Fruit fly (Drosophila melanogaster) whole organism, wandering third instar larva: ENCODE measurements around the gene CG15506.
A peak's percentile ranks its signal among the peaks of the same experiment; 100 is the strongest.

Experiments used
- Abd-B ChIP-seq: fragments of >200 bp; optimal IDR thresholded peaks from 2 replicates; lab custom pipeline; 2017; ENCODE audit warnings: missing biosample characterization, missing genetic modification characterization
- CG32264 ChIP-seq: fragments of 200-800 bp; sonication (Bioruptor generic); optimal IDR thresholded peaks from 2 replicates; lab custom pipeline; 2016; ENCODE audit warnings: missing biosample characterization, missing genetic modification characterization
- Dif ChIP-seq: fragments of 200-275, 200-300 bp; sonication (Bioruptor generic); optimal IDR thresholded peaks from 2 replicates; lab custom pipeline; 2018; ENCODE audit warnings: missing biosample characterization, missing genetic modification characterization; ENCODE audit not compliant: partially characterized antibody
- GATAd ChIP-seq: sonication (Bioruptor generic); optimal IDR thresholded peaks from 2 replicates; lab custom pipeline; 2016; ENCODE audit warnings: missing biosample characterization, missing genetic modification characterization
- HLH106 ChIP-seq: fragments of 200-800 bp; optimal IDR thresholded peaks from 3 replicates; lab custom pipeline; 2019; ENCODE audit warnings: missing biosample characterization, mild to moderate bottlenecking, missing genetic modification characterization, moderate library complexity
- Hnf4 ChIP-seq: fragments of 200-800 bp; sonication (Bioruptor generic); optimal IDR thresholded peaks from 2 replicates; lab custom pipeline; 2016; ENCODE audit warnings: missing biosample characterization, mild to moderate bottlenecking, missing genetic modification characterization
- Hr78 ChIP-seq: fragments of >200 bp; optimal IDR thresholded peaks from 2 replicates; lab custom pipeline; 2017; ENCODE audit warnings: missing biosample characterization, missing genetic modification characterization
- Myc ChIP-seq: fragments of >200 bp; optimal IDR thresholded peaks from 2 replicates; lab custom pipeline; 2017
- N ChIP-seq: fragments of >200 bp; optimal IDR thresholded peaks from 2 replicates; lab custom pipeline; 2018; ENCODE audit warnings: missing biosample characterization, missing external identifiers, missing genetic modification characterization
- OdsH ChIP-seq: fragments of 200-800 bp; sonication (Bioruptor generic); optimal IDR thresholded peaks from 2 replicates; lab custom pipeline; 2016; ENCODE audit warnings: missing biosample characterization, mild to moderate bottlenecking, missing genetic modification characterization
- Rel ChIP-seq, 2 experiments: fragments of 200-800 bp; sonication (Bioruptor generic) in 1 of 2; optimal IDR thresholded peaks; 2 replicates in 1 of 2; 3 replicates in 1 of 2; lab custom pipeline; 2016 to 2019; ENCODE audit warnings: mild to moderate bottlenecking in 2 of 2, missing biosample characterization in 2 of 2, missing genetic modification characterization in 2 of 2, moderate library complexity in 1 of 2
- Sp1 ChIP-seq: fragments of 200-800 bp; sonication (Bioruptor generic); optimal IDR thresholded peaks from 3 replicates; lab custom pipeline; 2019; ENCODE audit warnings: missing biosample characterization, mild to moderate bottlenecking, missing genetic modification characterization, moderate library complexity
- Vsx2 ChIP-seq: fragments of 200-300, 225-300 bp; sonication (Bioruptor generic); optimal IDR thresholded peaks from 2 replicates; lab custom pipeline; 2018; ENCODE audit warnings: missing biosample characterization, missing genetic modification characterization; ENCODE audit not compliant: partially characterized antibody
- br ChIP-seq: fragments of 200-800 bp; sonication (Bioruptor generic); optimal IDR thresholded peaks from 2 replicates; lab custom pipeline; 2016; ENCODE audit warnings: missing biosample characterization, missing genetic modification characterization
- brk ChIP-seq: fragments of 200-800 bp; sonication (Bioruptor generic); optimal IDR thresholded peaks from 2 replicates; lab custom pipeline; 2016; ENCODE audit warnings: missing biosample characterization, mild to moderate bottlenecking, missing genetic modification characterization
- dl ChIP-seq, 2 experiments: fragments of 175-275, 200-275 bp in 1 of 2; fragments of 200-275 bp in 1 of 2; sonication (Bioruptor generic); optimal IDR thresholded peaks; lab custom pipeline; 2018; ENCODE audit warnings: mild to moderate bottlenecking in 2 of 2, missing biosample characterization in 2 of 2, missing genetic modification characterization in 2 of 2, moderate library complexity in 2 of 2; ENCODE audit not compliant: partially characterized antibody in 2 of 2, insufficient read depth in 1 of 2
- dmrt93B ChIP-seq: fragments of 200-800 bp; sonication (Bioruptor generic); optimal IDR thresholded peaks from 2 replicates; lab custom pipeline; 2018; ENCODE audit warnings: missing biosample characterization, mild to moderate bottlenecking, missing genetic modification characterization
- dsf ChIP-seq: sonication (Bioruptor generic); optimal IDR thresholded peaks from 2 replicates; lab custom pipeline; 2016; ENCODE audit warnings: missing biosample characterization, missing genetic modification characterization, borderline replicate concordance
- ey ChIP-seq: fragments of 200-800 bp; sonication (Bioruptor generic); optimal IDR thresholded peaks from 2 replicates; lab custom pipeline; 2016; ENCODE audit warnings: missing biosample characterization, missing genetic modification characterization
- foxo ChIP-seq, 2 experiments: fragments of 200-800 bp; sonication (Bioruptor generic); optimal IDR thresholded peaks; 2 replicates in 1 of 2; 3 replicates in 1 of 2; lab custom pipeline; 2016 to 2017; ENCODE audit warnings: missing biosample characterization in 2 of 2, missing genetic modification characterization in 2 of 2
- fru ChIP-seq: fragments of 200-800 bp; sonication (Bioruptor generic); optimal IDR thresholded peaks from 3 replicates; lab custom pipeline; 2016; ENCODE audit warnings: missing biosample characterization, mild to moderate bottlenecking, missing genetic modification characterization
- h ChIP-seq: fragments of 200-800 bp; sonication (Bioruptor generic); optimal IDR thresholded peaks from 3 replicates; lab custom pipeline; 2016; ENCODE audit warnings: missing biosample characterization, mild to moderate bottlenecking, missing genetic modification characterization
- jim ChIP-seq: fragments of 175-275, 200-325 bp; sonication (Bioruptor generic); optimal IDR thresholded peaks from 2 replicates; lab custom pipeline; 2016; ENCODE audit warnings: missing biosample characterization, mild to moderate bottlenecking, missing genetic modification characterization
- lola ChIP-seq: fragments of >200 bp; optimal IDR thresholded peaks from 2 replicates; lab custom pipeline; 2017; ENCODE audit warnings: missing biosample characterization, missing genetic modification characterization
- psq ChIP-seq: fragments of 200-800 bp; sonication (Bioruptor generic); optimal IDR thresholded peaks from 3 replicates; lab custom pipeline; 2017; ENCODE audit warnings: missing biosample characterization, mild to moderate bottlenecking, missing genetic modification characterization, moderate library complexity
- sage ChIP-seq: fragments of 200-800 bp; sonication (Bioruptor generic); optimal IDR thresholded peaks from 2 replicates; lab custom pipeline; 2016; ENCODE audit warnings: missing biosample characterization, mild to moderate bottlenecking, missing genetic modification characterization
- sv ChIP-seq: fragments of 200-800 bp; sonication (Bioruptor generic); optimal IDR thresholded peaks from 3 replicates; lab custom pipeline; 2016; ENCODE audit warnings: missing biosample characterization, missing genetic modification characterization
- tai ChIP-seq: sonication (Bioruptor generic); optimal IDR thresholded peaks from 2 replicates; lab custom pipeline; 2016; ENCODE audit warnings: missing biosample characterization, missing genetic modification characterization
- usp ChIP-seq: fragments of >200 bp; optimal IDR thresholded peaks from 2 replicates; lab custom pipeline; 2017; ENCODE audit warnings: missing biosample characterization, missing genetic modification characterization
- woc ChIP-seq: sonication (Bioruptor generic); optimal IDR thresholded peaks from 2 replicates; lab custom pipeline; 2016; ENCODE audit warnings: missing biosample characterization, mild to moderate bottlenecking, missing genetic modification characterization

The CG15506 gene

dm6 chr3R:29701739-29702138, 16.7 kb upstream of the CG15506 start:
- TF ChIP-seq Hnf4 (GFP tag; lab: Kevin White, UChicago) (no peak), Abd-B (GFP tag; lab: Kevin White, UChicago) (no peak)
- TF ChIP-seq, all 38 proteins: peak for 0

- TF ChIP-seq OdsH (no peak), Hr78 (no peak), usp (no peak), sage (GFP tag; lab: Kevin White, UChicago) (no peak), jim (no peak), N (GFP tag; lab: Kevin White, UChicago) (no peak), br (GFP tag; lab: Kevin White, UChicago) (peak; percentile 30), dmrt93B (no peak), brk (GFP tag; lab: Kevin White, UChicago) (no peak), Hnf4 (GFP tag; lab: Kevin White, UChicago) (no peak), foxo (GFP tag; optimal IDR thresholded peaks at IDR 0.05; lab: Kevin White, UChicago) (peak in 1 of 2 experiments; percentile 50), Rel (GFP tag; optimal IDR thresholded peaks at IDR 0.05; lab: Kevin White, UChicago) (no peak), Rel (tag; optimal IDR thresholded peaks at IDR 0.05; lab: Kevin White, UChicago) (no peak), woc (GFP tag; lab: Kevin White, UChicago) (no peak), HLH106 (tag; lab: Kevin White, UChicago) (peak; percentile 45), dl (GFP tag; optimal IDR thresholded peaks at IDR 0.05; lab: Kevin White, UChicago; ENCODE audit: insufficient read depth in 1 of 2, partially characterized antibody in 2 of 2) (no peak), fru (GFP tag; lab: Kevin White, UChicago) (peak; percentile 47), sv (no peak), dsf (GFP tag; lab: Kevin White, UChicago) (no peak), ey (GFP tag; lab: Kevin White, UChicago) (peak; percentile 34), Myc (lab: Kevin White, UChicago) (no peak), tai (GFP tag; lab: Kevin White, UChicago) (no peak), Abd-B (GFP tag; lab: Kevin White, UChicago) (no peak), Vsx2 (no peak), CG32264 (GFP tag; lab: Kevin White, UChicago) (no peak), h (peak; percentile 61)
These were observed 13.9 kb upstream of the CG15506 start for dm6 chr3R:29704557-29704956.

- TF ChIP-seq N (GFP tag; lab: Kevin White, UChicago), result no peak
- peak in 1 of 2 experiments; percentile 6 for TF ChIP-seq foxo (GFP tag; optimal IDR thresholded peaks at IDR 0.05; lab: Kevin White, UChicago)
- TF ChIP-seq, all 38 proteins: peak for 1
These were observed 12.6 kb upstream of the CG15506 start for dm6 chr3R:29705789-29706303.

dm6 chr3R:29707258-29707657, 11.2 kb upstream of the CG15506 start:
- no peak for TF ChIP-seq GATAd (GFP tag; lab: Kevin White, UChicago)
- TF ChIP-seq Sp1 (GFP tag; lab: Kevin White, UChicago), result no peak
- no peak for TF ChIP-seq woc (GFP tag; lab: Kevin White, UChicago)
- no peak for TF ChIP-seq h
- TF ChIP-seq dl (GFP tag; optimal IDR thresholded peaks at IDR 0.05; lab: Kevin White, UChicago; ENCODE audit: insufficient read depth in 1 of 2, partially characterized antibody in 2 of 2), result no peak
- no peak for TF ChIP-seq brk (GFP tag; lab: Kevin White, UChicago)
- TF ChIP-seq CG32264 (GFP tag; lab: Kevin White, UChicago), result no peak
- TF ChIP-seq Hr78, result no peak
- TF ChIP-seq tai (GFP tag; lab: Kevin White, UChicago), result no peak
- TF ChIP-seq sv, result no peak
- TF ChIP-seq br (GFP tag; lab: Kevin White, UChicago), result no peak
- no peak for TF ChIP-seq fru (GFP tag; lab: Kevin White, UChicago)
- TF ChIP-seq usp, result no peak
- TF ChIP-seq jim, result no peak
- TF ChIP-seq foxo (GFP tag; optimal IDR thresholded peaks at IDR 0.05; lab: Kevin White, UChicago), result no peak

- TF ChIP-seq Dif (GFP tag; lab: Kevin White, UChicago) (no peak), lola (GFP tag; lab: Kevin White, UChicago) (no peak), dsf (GFP tag; lab: Kevin White, UChicago) (no peak), Hnf4 (GFP tag; lab: Kevin White, UChicago) (no peak), psq (GFP tag; lab: Kevin White, UChicago) (no peak), h (no peak), Sp1 (GFP tag; lab: Kevin White, UChicago) (no peak), foxo (GFP tag; optimal IDR thresholded peaks at IDR 0.05; lab: Kevin White, UChicago) (no peak)
These were observed 10.1 kb upstream of the CG15506 start for dm6 chr3R:29708322-29708721.
